Worm (Caenorhabditis elegans): ENCODE results near the gene Y48E1B.3.
A peak's percentile ranks its signal among the peaks of the same experiment; 100 is the strongest.

Y48E1B.3 gene

ce11 chrII:13596505-13596977 is 28.8 kb upstream of the Y48E1B.3 start, which contains the start of the genes fbxc-23 and csc-1:
fbxc-23 (minus strand) TSS chrII:13596555.
csc-1 (plus strand) TSS chrII:13596955.
- TF ChIP-seq F13C5.2 (tag; optimal IDR thresholded peaks at IDR 0.05) (peak; percentile 49), scrt-1 (GFP tag; IDR thresholded peaks at IDR 0.05) (no peak)

- no peak for TF ChIP-seq aly-1 (tag; optimal IDR thresholded peaks at IDR 0.05)
- TF ChIP-seq scrt-1 (GFP tag; IDR thresholded peaks at IDR 0.05) = no peak
- TF ChIP-seq ceh-13 (GFP tag; optimal IDR thresholded peaks at IDR 0.05) = no peak
- TF ChIP-seq hnd-1 (tag; optimal IDR thresholded peaks at IDR 0.05) = no peak
- no peak for TF ChIP-seq ets-7 (tag; optimal IDR thresholded peaks at IDR 0.05)
- no peak for TF ChIP-seq tbx-37 (GFP tag; conservative IDR thresholded peaks at IDR 0.05)
- no peak for TF ChIP-seq ama-1 (optimal IDR thresholded peaks at IDR 0.05)
- no peak for TF ChIP-seq hmbx-1 (tag; optimal IDR thresholded peaks at IDR 0.05)
- no peak for TF ChIP-seq tbx-11 (GFP tag; IDR thresholded peaks at IDR 0.05)
- no peak for TF ChIP-seq F13C5.2 (tag; optimal IDR thresholded peaks at IDR 0.05)
- no peak for TF ChIP-seq hmg-4 (GFP tag; optimal IDR thresholded peaks at IDR 0.05)
- TF ChIP-seq flt-1 (GFP tag; IDR thresholded peaks at IDR 0.05) = no peak
- TF ChIP-seq ceh-36 (tag; optimal IDR thresholded peaks at IDR 0.05) = no peak
- no peak for TF ChIP-seq B0310.2 (tag; optimal IDR thresholded peaks at IDR 0.05)
- TF ChIP-seq sea-1 (GFP tag; conservative IDR thresholded peaks at IDR 0.05) = no peak
- TF ChIP-seq tra-4 (tag; optimal IDR thresholded peaks at IDR 0.05) = no peak
- TF ChIP-seq pes-1 (GFP tag; IDR thresholded peaks at IDR 0.05) = no peak
Observed at ce11 chrII:13595279-13595678, 27.5 kb upstream of the Y48E1B.3 start.

ce11 chrII:13593659-13594221 is 26.0 kb upstream of the Y48E1B.3 start, which contains the start of gene clec-146:
clec-146 (minus strand) TSS chrII:13593774.
- no peak for TF ChIP-seq hmg-4 (GFP tag; optimal IDR thresholded peaks at IDR 0.05)
- no peak for TF ChIP-seq ceh-13 (GFP tag; optimal IDR thresholded peaks at IDR 0.05)
- no peak for TF ChIP-seq tra-4 (tag; optimal IDR thresholded peaks at IDR 0.05)
- TF ChIP-seq pes-1 (GFP tag; IDR thresholded peaks at IDR 0.05) = no peak
- TF ChIP-seq ets-7 (tag; optimal IDR thresholded peaks at IDR 0.05) = no peak
- TF ChIP-seq scrt-1 (GFP tag; IDR thresholded peaks at IDR 0.05) = no peak
- no peak for TF ChIP-seq aly-1 (tag; optimal IDR thresholded peaks at IDR 0.05)
- TF ChIP-seq tbx-37 (GFP tag; conservative IDR thresholded peaks at IDR 0.05) = no peak
- TF ChIP-seq hmbx-1 (tag; optimal IDR thresholded peaks at IDR 0.05) = no peak
- TF ChIP-seq hnd-1 (tag; optimal IDR thresholded peaks at IDR 0.05) = no peak
- no peak for TF ChIP-seq F13C5.2 (tag; optimal IDR thresholded peaks at IDR 0.05)
- TF ChIP-seq ceh-36 (tag; optimal IDR thresholded peaks at IDR 0.05) = no peak
- TF ChIP-seq B0310.2 (tag; optimal IDR thresholded peaks at IDR 0.05) = no peak
- no peak for TF ChIP-seq flt-1 (GFP tag; IDR thresholded peaks at IDR 0.05)
- TF ChIP-seq ama-1 (optimal IDR thresholded peaks at IDR 0.05) = no peak
- TF ChIP-seq sea-1 (GFP tag; conservative IDR thresholded peaks at IDR 0.05) = no peak
- no peak for TF ChIP-seq tbx-11 (GFP tag; IDR thresholded peaks at IDR 0.05)

DNA sequence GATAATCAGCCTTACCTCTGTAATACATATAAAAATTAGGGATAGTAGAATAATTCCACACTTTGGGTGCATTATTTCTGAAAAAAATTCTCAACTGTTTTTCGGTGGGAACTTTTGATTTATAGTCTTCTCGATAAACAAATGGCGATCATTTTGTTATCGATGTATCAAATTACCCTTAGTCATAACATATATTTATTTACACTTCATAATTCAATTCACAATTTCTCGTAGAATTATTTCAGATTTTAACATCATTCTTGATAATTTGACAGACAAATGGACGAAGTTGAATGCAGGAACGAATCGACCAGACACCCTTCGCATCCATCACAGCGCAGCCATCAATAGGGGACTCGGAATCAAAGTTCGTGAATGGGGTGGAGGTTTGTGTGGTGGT is 22.7 kb upstream of the Y48E1B.3 start, which contains the start of gene clec-145:
Gene clec-145 (minus strand): TSS at position 101 of the 400 bp plus-strand sequence.
- no peak for TF ChIP-seq hnd-1 (tag; optimal IDR thresholded peaks at IDR 0.05)
- TF ChIP-seq flt-1 (GFP tag; IDR thresholded peaks at IDR 0.05) = no peak
- TF ChIP-seq hmbx-1 (tag; optimal IDR thresholded peaks at IDR 0.05) = no peak
- TF ChIP-seq ets-7 (tag; optimal IDR thresholded peaks at IDR 0.05) = no peak
- TF ChIP-seq F13C5.2 (tag; optimal IDR thresholded peaks at IDR 0.05) = no peak
- no peak for TF ChIP-seq tra-4 (tag; optimal IDR thresholded peaks at IDR 0.05)

ce11 chrII:13585655-13586170 is 17.9 kb upstream of the Y48E1B.3 start, which contains the start of gene Y48E1B.8:
Y48E1B.8 (plus strand) TSS chrII:13585705.
- no peak for TF ChIP-seq hnd-1 (tag; optimal IDR thresholded peaks at IDR 0.05)
- no peak for TF ChIP-seq aly-1 (tag; optimal IDR thresholded peaks at IDR 0.05)
- no peak for TF ChIP-seq flt-1 (GFP tag; IDR thresholded peaks at IDR 0.05)
- no peak for TF ChIP-seq F13C5.2 (tag; optimal IDR thresholded peaks at IDR 0.05)
- TF ChIP-seq ama-1 (optimal IDR thresholded peaks at IDR 0.05) = no peak
- no peak for TF ChIP-seq B0310.2 (tag; optimal IDR thresholded peaks at IDR 0.05)
- TF ChIP-seq sea-1 (GFP tag; conservative IDR thresholded peaks at IDR 0.05) = no peak
- TF ChIP-seq ceh-36 (tag; optimal IDR thresholded peaks at IDR 0.05) = no peak
- TF ChIP-seq ceh-13 (GFP tag; optimal IDR thresholded peaks at IDR 0.05) = no peak
- no peak for TF ChIP-seq pes-1 (GFP tag; IDR thresholded peaks at IDR 0.05)
- no peak for TF ChIP-seq hmbx-1 (tag; optimal IDR thresholded peaks at IDR 0.05)
- no peak for TF ChIP-seq tbx-37 (GFP tag; conservative IDR thresholded peaks at IDR 0.05)
- TF ChIP-seq tbx-11 (GFP tag; IDR thresholded peaks at IDR 0.05) = no peak
- no peak for TF ChIP-seq ets-7 (tag; optimal IDR thresholded peaks at IDR 0.05)
- no peak for TF ChIP-seq hmg-4 (GFP tag; optimal IDR thresholded peaks at IDR 0.05)
- no peak for TF ChIP-seq scrt-1 (GFP tag; IDR thresholded peaks at IDR 0.05)

DNA sequence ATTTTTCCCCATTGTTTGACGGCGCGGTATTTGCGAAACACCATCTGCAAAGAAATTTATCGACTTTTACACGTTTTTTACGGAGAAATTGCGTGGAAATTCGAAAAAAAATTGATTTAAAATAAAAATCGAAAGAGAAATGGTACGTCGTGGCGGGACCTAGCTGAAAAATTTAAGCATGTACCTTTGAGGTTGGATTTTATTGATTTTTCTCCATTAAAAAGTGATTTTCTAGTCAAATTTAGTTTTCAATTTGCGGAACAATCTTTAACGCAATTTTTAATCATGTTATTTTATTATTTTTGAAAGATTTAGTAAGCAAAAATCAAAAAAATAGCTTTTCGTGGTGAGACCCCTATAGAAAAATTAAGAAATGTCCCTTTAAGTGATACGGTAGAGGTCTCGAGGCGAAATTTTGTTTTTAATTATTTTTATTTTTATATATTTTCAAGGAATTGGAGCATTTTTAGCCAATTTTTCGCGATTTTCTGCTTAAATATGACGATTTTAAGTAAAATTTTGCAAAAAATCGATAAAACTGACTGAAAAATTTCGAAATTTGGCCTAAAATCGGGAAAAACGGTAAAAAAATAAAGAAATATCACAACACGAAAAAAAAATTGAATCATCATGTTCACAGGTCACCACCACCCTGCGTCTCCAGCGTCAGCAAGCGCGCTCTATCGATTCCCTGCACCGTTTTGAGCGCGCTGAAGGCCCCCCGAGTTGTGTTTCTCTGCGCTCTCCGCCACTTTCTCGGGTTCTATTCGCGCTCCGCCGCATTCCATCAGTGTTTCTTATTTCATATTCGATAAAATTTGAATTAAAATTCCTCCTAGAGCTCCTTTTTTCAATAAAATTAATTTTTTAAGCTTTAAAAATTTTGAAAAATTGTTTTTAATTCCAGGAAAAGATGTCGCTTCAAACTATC is 7.5 kb upstream of the Y48E1B.3 start, which contains the start of the genes mrpl-37 and lin-38:
Gene mrpl-37 (minus strand): TSS at position 51 of the 931 bp plus-strand sequence.
Gene lin-38 (plus strand): TSS at position 908 of the 931 bp plus-strand sequence.
- TF ChIP-seq F13C5.2 (tag; optimal IDR thresholded peaks at IDR 0.05) (peak; percentile 48), hmg-4 (GFP tag; optimal IDR thresholded peaks at IDR 0.05) (peak; percentile 28), aly-1 (tag; optimal IDR thresholded peaks at IDR 0.05) (no peak)

DNA sequence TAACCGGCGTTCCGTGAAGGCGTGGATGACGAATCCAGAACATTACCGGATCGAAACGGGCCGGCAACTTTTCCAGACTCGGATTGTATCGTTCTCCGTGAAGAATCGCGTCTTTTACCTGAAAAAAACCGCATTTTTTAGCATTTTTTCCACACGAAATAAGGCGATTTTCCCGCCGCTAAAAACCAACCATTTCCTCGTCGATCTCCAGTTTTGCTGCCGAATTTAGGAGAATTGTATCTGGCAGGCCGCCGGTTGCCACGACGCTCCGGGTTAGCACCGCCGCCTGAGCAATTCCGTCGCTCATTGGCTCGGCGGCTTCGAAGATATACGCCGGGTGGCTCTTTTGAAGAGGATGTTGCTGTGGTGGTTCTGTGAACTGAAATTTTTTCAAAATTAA is 6.6 kb upstream of the Y48E1B.3 start:
- TF ChIP-seq aly-1 (tag; optimal IDR thresholded peaks at IDR 0.05) (no peak), tbx-37 (GFP tag; conservative IDR thresholded peaks at IDR 0.05) (no peak), hmg-4 (GFP tag; optimal IDR thresholded peaks at IDR 0.05) (no peak), scrt-1 (GFP tag; IDR thresholded peaks at IDR 0.05) (no peak), ama-1 (optimal IDR thresholded peaks at IDR 0.05) (no peak), tra-4 (tag; optimal IDR thresholded peaks at IDR 0.05) (no peak), pes-1 (GFP tag; IDR thresholded peaks at IDR 0.05) (no peak), sea-1 (GFP tag; conservative IDR thresholded peaks at IDR 0.05) (no peak), hnd-1 (tag; optimal IDR thresholded peaks at IDR 0.05) (no peak), F13C5.2 (tag; optimal IDR thresholded peaks at IDR 0.05) (no peak), B0310.2 (tag; optimal IDR thresholded peaks at IDR 0.05) (no peak), flt-1 (GFP tag; IDR thresholded peaks at IDR 0.05) (no peak), ets-7 (tag; optimal IDR thresholded peaks at IDR 0.05) (no peak)
